Fruit fly (Drosophila melanogaster) whole organism, embryonic: ENCODE measurements around the gene FucTD.

Experiments used
- Bdp1 ChIP-seq: fragments of 200-800 bp; sonication (Bioruptor generic); optimal IDR thresholded peaks from 3 replicates; lab custom pipeline; 2016; ENCODE audit warnings: missing biosample characterization, missing genetic modification characterization
- Bteb2 ChIP-seq: fragments of 200-800 bp; sonication (Bioruptor generic); optimal IDR thresholded peaks from 2 replicates; lab custom pipeline; 2016; ENCODE audit warnings: missing biosample characterization, missing genetic modification characterization
- C15 ChIP-seq: fragments of 200-800 bp; sonication (Bioruptor generic); IDR thresholded peaks from 3 replicates; pipeline ENCODE4 v1.3.6; 2022; ENCODE audit warnings: missing biosample characterization, missing genetic modification characterization
- CG10959 ChIP-seq: fragments of 200-800 bp; sonication (Bioruptor generic); IDR thresholded peaks from 2 replicates; pipeline ENCODE4 v1.3.6; 2022; ENCODE audit warnings: missing biosample characterization, missing genetic modification characterization
- CG13775 ChIP-seq: fragments of 200-800 bp; sonication (Bioruptor generic); optimal IDR thresholded peaks from 3 replicates; lab custom pipeline; 2017; ENCODE audit warnings: missing biosample characterization, mild to moderate bottlenecking, missing genetic modification characterization
- CG1602 ChIP-seq: fragments of 200-800 bp; sonication (Bioruptor generic); optimal IDR thresholded peaks from 3 replicates; lab custom pipeline; 2016; ENCODE audit warnings: missing biosample characterization, missing genetic modification characterization
- CG31365 ChIP-seq: fragments of 200-800 bp; sonication (Bioruptor generic); optimal IDR thresholded peaks from 2 replicates; lab custom pipeline; 2018; ENCODE audit warnings: missing biosample characterization, mild to moderate bottlenecking, missing genetic modification characterization
- CG34376 ChIP-seq: fragments of 200-800 bp; sonication (Bioruptor generic); optimal IDR thresholded peaks from 2 replicates; lab custom pipeline; 2018; ENCODE audit warnings: missing biosample characterization, mild to moderate bottlenecking, missing genetic modification characterization
- CG3847 ChIP-seq: fragments of 200-800 bp; sonication (Bioruptor generic); IDR thresholded peaks from 2 replicates; pipeline ENCODE4 v1.3.6; 2022; ENCODE audit warnings: missing biosample characterization, missing genetic modification characterization
- CG42726 ChIP-seq: fragments of 200-800 bp; sonication (Bioruptor generic); IDR thresholded peaks from 2 replicates; pipeline ENCODE4 v1.3.6; 2022; ENCODE audit warnings: missing biosample characterization, missing genetic modification characterization; ENCODE audit not compliant: partially characterized antibody
- CG4424 ChIP-seq: fragments of 200-800 bp; sonication (Bioruptor generic); optimal IDR thresholded peaks from 3 replicates; lab custom pipeline; 2016; ENCODE audit warnings: missing biosample characterization, missing genetic modification characterization
- CG6254 ChIP-seq: fragments of 200-800 bp; sonication (Bioruptor generic); optimal IDR thresholded peaks from 3 replicates; lab custom pipeline; 2017; ENCODE audit warnings: mild to moderate bottlenecking, missing biosample characterization, missing genetic modification reagents, missing genetic modification characterization
- CG6791 ChIP-seq: fragments of 200-800 bp; sonication (Bioruptor generic); IDR thresholded peaks from 3 replicates; pipeline ENCODE4 v1.3.6; 2022; ENCODE audit warnings: missing biosample characterization, missing genetic modification characterization; ENCODE audit not compliant: partially characterized antibody
- CG7271 ChIP-seq: fragments of 200-800 bp; sonication (Bioruptor generic); optimal IDR thresholded peaks from 2 replicates; lab custom pipeline; 2018; ENCODE audit warnings: missing biosample characterization, mild to moderate bottlenecking, missing genetic modification characterization, moderate library complexity
- CG7786 ChIP-seq: fragments of 200-800 bp; sonication (Bioruptor generic); optimal IDR thresholded peaks from 2 replicates; lab custom pipeline; 2016; ENCODE audit warnings: missing biosample characterization, missing genetic modification characterization
- CG8359 ChIP-seq: fragments of 200-800 bp; sonication (Bioruptor generic); optimal IDR thresholded peaks from 2 replicates; lab custom pipeline; 2017; ENCODE audit warnings: missing biosample characterization, mild to moderate bottlenecking, missing genetic modification characterization, borderline replicate concordance
- CG9609 ChIP-seq: fragments of 200-800 bp; sonication (Bioruptor generic); optimal IDR thresholded peaks from 3 replicates; lab custom pipeline; 2016; ENCODE audit warnings: missing biosample characterization, missing genetic modification characterization
- CG9932 ChIP-seq: fragments of 200-800 bp; sonication (Bioruptor generic); IDR thresholded peaks from 2 replicates; pipeline ENCODE4 v1.3.6; 2022; ENCODE audit warnings: missing biosample characterization, missing genetic modification characterization
- Doc3 ChIP-seq: fragments of 200-800 bp; sonication (Bioruptor generic); IDR thresholded peaks from 3 replicates; pipeline ENCODE4 v1.3.6; 2022; ENCODE audit warnings: missing biosample characterization, missing genetic modification characterization; ENCODE audit not compliant: partially characterized antibody
- Eip74EF ChIP-seq, 2 experiments: fragments of 200-800 bp in 1 of 2; fragments of >200 bp in 1 of 2; sonication (Bioruptor generic) in 1 of 2; optimal IDR thresholded peaks; 2 replicates each; lab custom pipeline; 2017 to 2019; ENCODE audit warnings: missing biosample characterization in 2 of 2, missing genetic modification characterization in 2 of 2, mild to moderate bottlenecking in 1 of 2, moderate library complexity in 1 of 2
- Fer1 ChIP-seq: fragments of 200-800 bp; sonication (Bioruptor generic); optimal IDR thresholded peaks from 2 replicates; lab custom pipeline; 2017; ENCODE audit warnings: missing biosample characterization, mild to moderate bottlenecking, missing genetic modification characterization
- H15 ChIP-seq: fragments of 200-800 bp; sonication (Bioruptor generic); IDR thresholded peaks from 3 replicates; pipeline ENCODE4 v1.3.6; 2022; ENCODE audit warnings: missing biosample characterization, missing genetic modification characterization
- HLH3B ChIP-seq: fragments of 200-800 bp; sonication (Bioruptor generic); IDR thresholded peaks from 2 replicates; pipeline ENCODE4 v1.3.6; 2022; ENCODE audit warnings: missing biosample characterization, missing genetic modification characterization
- Lhr ChIP-seq: fragments of 200-800 bp; sonication (Bioruptor generic); optimal IDR thresholded peaks from 3 replicates; lab custom pipeline; 2017; ENCODE audit warnings: mild to moderate bottlenecking, missing biosample characterization, missing genetic modification reagents, missing genetic modification characterization
- PHDP ChIP-seq: fragments of 200-800 bp; sonication (Bioruptor generic); optimal IDR thresholded peaks from 3 replicates; lab custom pipeline; 2018; ENCODE audit warnings: missing biosample characterization, mild to moderate bottlenecking, missing genetic modification characterization, moderate library complexity
- Rfx ChIP-seq: fragments of 200-800 bp; sonication (Bioruptor generic); IDR thresholded peaks from 2 replicates; pipeline ENCODE4 v1.3.6; 2022; ENCODE audit warnings: missing biosample characterization, missing genetic modification characterization
- Sox102F ChIP-seq: fragments of 200-800 bp; sonication (Bioruptor generic); optimal IDR thresholded peaks from 2 replicates; lab custom pipeline; 2018; ENCODE audit warnings: missing biosample characterization, mild to moderate bottlenecking, missing genetic modification characterization, moderate library complexity
- TFAM ChIP-seq: fragments of 200-800 bp; sonication (Bioruptor generic); optimal IDR thresholded peaks from 2 replicates; lab custom pipeline; 2017; ENCODE audit warnings: missing biosample characterization, missing genetic modification characterization, inconsistent platforms
- Usf ChIP-seq: fragments of 200-800 bp; sonication (Bioruptor generic); optimal IDR thresholded peaks from 2 replicates; lab custom pipeline; 2017; ENCODE audit warnings: missing genotype, missing biosample characterization, missing genetic modification characterization
- Xbp1 ChIP-seq: fragments of 200-800 bp; sonication (Bioruptor generic); optimal IDR thresholded peaks from 3 replicates; lab custom pipeline; 2016; ENCODE audit warnings: missing biosample characterization, mild to moderate bottlenecking, missing genetic modification characterization
- az2 ChIP-seq: fragments of 200-800 bp; sonication (Bioruptor generic); optimal IDR thresholded peaks from 3 replicates; lab custom pipeline; 2016; ENCODE audit warnings: missing biosample characterization, missing genetic modification characterization
- bowl ChIP-seq: fragments of 200-800 bp; sonication (Bioruptor generic); IDR thresholded peaks from 2 replicates; pipeline ENCODE4 v1.3.6; 2022; ENCODE audit warnings: missing biosample characterization, missing genetic modification characterization
- btn ChIP-seq: fragments of 200-800 bp; sonication (Bioruptor generic); optimal IDR thresholded peaks from 2 replicates; lab custom pipeline; 2016; ENCODE audit warnings: missing biosample characterization, missing genetic modification characterization
- cg ChIP-seq: fragments of 200-800 bp; sonication (Bioruptor generic); optimal IDR thresholded peaks from 3 replicates; lab custom pipeline; 2019; ENCODE audit warnings: missing biosample characterization, mild to moderate bottlenecking, missing genetic modification characterization, moderate library complexity
- chn ChIP-seq: fragments of 200-800 bp; sonication (Bioruptor generic); optimal IDR thresholded peaks from 2 replicates; lab custom pipeline; 2016; ENCODE audit warnings: missing biosample characterization, missing genetic modification characterization
- ci ChIP-seq: fragments of 200-800 bp; sonication (Bioruptor generic); IDR thresholded peaks from 3 replicates; pipeline ENCODE4 v1.3.6; 2022; ENCODE audit warnings: missing biosample characterization, missing genetic modification characterization
- exex ChIP-seq: fragments of 200-800 bp; sonication (Bioruptor generic); optimal IDR thresholded peaks from 4 replicates; lab custom pipeline; 2018; ENCODE audit warnings: missing biosample characterization, mild to moderate bottlenecking, missing genetic modification characterization, moderate library complexity
- fd96Cb ChIP-seq: fragments of 200-800 bp; sonication (Bioruptor generic); optimal IDR thresholded peaks from 2 replicates; lab custom pipeline; 2018; ENCODE audit warnings: missing biosample characterization, mild to moderate bottlenecking, missing genetic modification characterization, moderate library complexity
- gce ChIP-seq: fragments of 200-800 bp; sonication (Bioruptor generic); IDR thresholded peaks from 3 replicates; pipeline ENCODE4 v1.3.6; 2022; ENCODE audit warnings: missing biosample characterization, missing genetic modification characterization
- ind ChIP-seq: fragments of 200-800 bp; sonication (Bioruptor generic); optimal IDR thresholded peaks from 3 replicates; lab custom pipeline; 2016; ENCODE audit warnings: missing biosample characterization, missing genetic modification characterization
- kah ChIP-seq: fragments of 200-800 bp; sonication (Bioruptor generic); optimal IDR thresholded peaks from 2 replicates; lab custom pipeline; 2018; ENCODE audit warnings: missing biosample characterization, mild to moderate bottlenecking, missing genetic modification characterization
- mld ChIP-seq: fragments of 200-800 bp; sonication (Bioruptor generic); IDR thresholded peaks from 3 replicates; pipeline ENCODE4 v1.3.6; 2022; ENCODE audit warnings: missing biosample characterization, missing genetic modification characterization; ENCODE audit not compliant: partially characterized antibody
- nau ChIP-seq: fragments of 200-800 bp; sonication (Bioruptor generic); optimal IDR thresholded peaks from 3 replicates; lab custom pipeline; 2017; ENCODE audit warnings: missing biosample characterization, mild to moderate bottlenecking, missing genetic modification characterization, missing genetic modification reagents
- pan ChIP-seq, 4 experiments: fragments of >200 bp in 3 of 4; fragments of 200-800 bp in 1 of 4; sonication (Bioruptor generic) in 1 of 4; optimal IDR thresholded peaks in 3 of 4; IDR thresholded peaks in 1 of 4; 2 replicates each; pipeline versions ENCODE4 v1.3.6 to Lab custom; 2017 to 2022; ENCODE audit warnings: missing biosample characterization in 2 of 4, missing genetic modification characterization in 2 of 4, mixed read lengths in 1 of 4
- sima ChIP-seq: fragments of 200-800 bp; sonication (Bioruptor generic); optimal IDR thresholded peaks from 2 replicates; lab custom pipeline; 2016; ENCODE audit warnings: missing biosample characterization, missing genetic modification characterization
- so ChIP-seq: fragments of 200-800 bp; sonication (Bioruptor generic); IDR thresholded peaks from 3 replicates; pipeline ENCODE4 v1.3.6; 2022; ENCODE audit warnings: missing biosample characterization, missing genetic modification characterization
- sob ChIP-seq: fragments of 200-800 bp; sonication (Bioruptor generic); IDR thresholded peaks from 2 replicates; pipeline ENCODE4 v1.3.6; 2022; ENCODE audit warnings: missing biosample characterization, missing genetic modification characterization
- vvl ChIP-seq: fragments of 200-800 bp; sonication (Bioruptor generic); IDR thresholded peaks from 2 replicates; pipeline ENCODE4 v1.3.6; 2022; ENCODE audit warnings: missing biosample characterization, missing genetic modification characterization

FucTD gene

DNA sequence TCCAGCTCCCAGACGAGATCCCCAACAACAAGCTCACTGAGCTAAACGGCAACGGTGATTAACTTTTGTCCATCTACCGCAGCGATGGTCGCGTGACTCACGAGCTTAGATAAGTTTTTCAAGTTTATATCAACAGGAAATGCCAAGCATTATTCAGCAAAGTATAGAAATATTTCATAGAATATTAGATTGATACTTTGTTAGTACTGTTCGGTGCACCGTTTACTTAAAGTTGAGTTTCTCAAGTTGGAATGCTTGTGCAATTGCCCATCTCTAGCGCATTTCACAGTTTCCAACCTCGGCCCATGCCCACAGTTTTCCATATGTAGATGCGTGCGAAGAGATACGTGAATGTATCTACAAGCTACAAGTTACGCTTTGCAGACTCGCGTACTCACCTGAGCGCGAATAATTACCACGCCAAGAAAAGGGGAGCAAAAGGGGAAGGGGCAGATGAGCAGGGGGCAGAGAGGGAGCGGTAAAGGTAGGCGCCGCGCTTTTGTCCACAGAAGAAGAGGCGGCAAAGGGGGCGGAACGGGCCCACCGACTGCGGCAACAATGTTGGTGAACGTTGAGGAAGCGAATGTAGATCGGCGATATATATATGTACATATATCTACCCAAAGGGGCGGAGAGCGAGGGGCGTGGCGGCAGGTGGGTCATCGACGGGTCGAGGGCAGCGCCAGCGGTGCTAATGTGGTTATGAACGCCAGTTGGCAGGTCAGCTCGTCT lies 39.9 kb upstream of the FucTD start (continued):
- no peak for TF ChIP-seq Usf (GFP tag; lab: Kevin White, UChicago)
- TF ChIP-seq Bdp1 = no peak
- TF ChIP-seq chn (GFP tag; lab: Kevin White, UChicago) = no peak
- TF ChIP-seq sob (GFP tag; lab: Robert Waterston, UW) = peak; percentile 54
- peak; percentile 51; the same call in 1 of the 3 replicates for TF ChIP-seq H15 (GFP tag; lab: Robert Waterston, UW)
- TF ChIP-seq CG7271 (tag; lab: Kevin White, UChicago) = no peak
- no peak for TF ChIP-seq exex (tag; lab: Kevin White, UChicago)
- TF ChIP-seq btn (GFP tag; lab: Kevin White, UChicago) = peak; percentile 12
- TF ChIP-seq az2 (GFP tag; lab: Kevin White, UChicago) = peak; percentile 33
- peak; percentile 3 for TF ChIP-seq CG9609 (GFP tag; lab: Kevin White, UChicago)
- TF ChIP-seq Lhr (GFP tag; lab: Kevin White, UChicago) = no peak
- peak; percentile 52; the same call in 1 of the 3 replicates for TF ChIP-seq mld (GFP tag; lab: Robert Waterston, UW)
- TF ChIP-seq Rfx (GFP tag; lab: Robert Waterston, UW) = peak; percentile 60
- peak; percentile 60 for TF ChIP-seq PHDP (tag; lab: Kevin White, UChicago)
- peak; percentile 76; the same call in 2 of the 3 replicates for TF ChIP-seq so
- no peak for TF ChIP-seq sima (GFP tag; lab: Kevin White, UChicago)
- TF ChIP-seq vvl (GFP tag; lab: Robert Waterston, UW) = peak; percentile 81
- TF ChIP-seq TFAM (GFP tag; lab: Kevin White, UChicago) = no peak
- TF ChIP-seq CG13775 (GFP tag; lab: Kevin White, UChicago) = peak; percentile 19
- TF ChIP-seq CG31365 (tag; lab: Kevin White, UChicago) = no peak
- TF ChIP-seq Bteb2 (GFP tag; lab: Kevin White, UChicago) = no peak
- peak; percentile 69; the same call in 1 of the 3 replicates for TF ChIP-seq ci (GFP tag; lab: Robert Waterston, UW)
- no peak for TF ChIP-seq CG8359
- TF ChIP-seq CG6254 = peak; percentile 22
- TF ChIP-seq fd96Cb (tag; lab: Kevin White, UChicago) = peak; percentile 37
- TF ChIP-seq CG10959 (GFP tag; lab: Robert Waterston, UW) = no peak
- no peak for TF ChIP-seq CG34376 (GFP tag; lab: Kevin White, UChicago)
- TF ChIP-seq nau = no peak
- no peak for TF ChIP-seq kah (GFP tag; lab: Kevin White, UChicago)
- TF ChIP-seq pan (optimal IDR thresholded peaks at IDR 0.05; lab: Kevin White, UChicago) = no peak
- TF ChIP-seq pan (GFP tag; optimal IDR thresholded peaks at IDR 0.05 in 1 of 2, IDR thresholded peaks at IDR 0.05 in 1 of 2) = peak in 1 of 2 experiments; percentile 66
- no peak for TF ChIP-seq CG42726 (GFP tag; lab: Robert Waterston, UW)
- peak; percentile 57 for TF ChIP-seq Xbp1 (GFP tag; lab: Kevin White, UChicago)
- no peak for TF ChIP-seq C15 (GFP tag; lab: Robert Waterston, UW)
- no peak for TF ChIP-seq CG7786
- no peak for TF ChIP-seq cg (GFP tag; lab: Kevin White, UChicago)
- TF ChIP-seq CG1602 (GFP tag; lab: Kevin White, UChicago) = peak; percentile 22
- peak; percentile 23 for TF ChIP-seq ind
- TF ChIP-seq bowl = 0 out of 2 replicates have a peak, but pooled peaks have one; percentile 24
- TF ChIP-seq CG4424 (GFP tag; lab: Kevin White, UChicago) = peak; percentile 31
- 0 out of 2 replicates have a peak, but pooled peaks have one; percentile 12 for TF ChIP-seq CG3847 (GFP tag; lab: Robert Waterston, UW)
- peak; percentile 18 for TF ChIP-seq Fer1 (GFP tag; lab: Kevin White, UChicago)
- TF ChIP-seq Doc3 (GFP tag; lab: Robert Waterston, UW) = peak; percentile 74
- no peak for TF ChIP-seq CG9932 (GFP tag; lab: Robert Waterston, UW)
- no peak for TF ChIP-seq gce (GFP tag; lab: Robert Waterston, UW)
- peak; percentile 41; the same call in 1 of the 2 replicates for TF ChIP-seq HLH3B
- TF ChIP-seq CG6791 (GFP tag; lab: Robert Waterston, UW) = no peak
- peak; percentile 78 for TF ChIP-seq Sox102F (GFP tag; lab: Kevin White, UChicago)
- TF ChIP-seq Eip74EF (GFP tag; optimal IDR thresholded peaks at IDR 0.05; lab: Kevin White, UChicago) = peak in 1 of 2 experiments; percentile 55
